Worm (Caenorhabditis elegans): ENCODE measurements around the gene ZK1321.1.
A peak's percentile ranks its signal among the peaks of the same experiment; 100 is the strongest.

- TF ChIP-seq hlh-11 (tag; optimal IDR thresholded peaks at IDR 0.05) = no peak
- TF ChIP-seq lin-39 (tag; optimal IDR thresholded peaks at IDR 0.05) = no peak
- TF ChIP-seq mdt-29 (GFP tag; IDR thresholded peaks at IDR 0.05) = peak; percentile 73
- TF ChIP-seq ZK546.5 (tag; optimal IDR thresholded peaks at IDR 0.05) = no peak
- no peak for TF ChIP-seq nhr-11 (tag; optimal IDR thresholded peaks at IDR 0.05)
- TF ChIP-seq ama-1 (optimal IDR thresholded peaks at IDR 0.05) = no peak
- no peak for TF ChIP-seq aly-2 (tag; optimal IDR thresholded peaks at IDR 0.05)
- TF ChIP-seq egl-27 (tag; optimal IDR thresholded peaks at IDR 0.05) = no peak
These were observed 20.8 kb downstream of the ZK1321.1 start for ce11 chrII:9774653-9775052.
